Worm (Caenorhabditis elegans) whole organism, young adult: ENCODE measurements around the gene hcf-1.

Experiments used
- B0035.1 ChIP-seq: sonication (generic microtip); optimal IDR thresholded peaks from 2 replicates; lab custom pipeline; 2016; ENCODE audit warnings: missing genetic modification characterization, mild to moderate bottlenecking, missing compliant biosample characterization, missing genotype, missing genetic modification reagents
- B0261.1 ChIP-seq: sonication (generic microtip); optimal IDR thresholded peaks from 2 replicates; lab custom pipeline; 2016; ENCODE audit warnings: mild to moderate bottlenecking, missing genetic modification characterization, moderate library complexity, missing compliant biosample characterization
- B0336.3 ChIP-seq: fragments of 200-800 bp; sonication (Bioruptor generic); IDR thresholded peaks from 2 replicates; pipeline ENCODE4 v1.3.6; 2022; ENCODE audit warnings: missing genetic modification characterization, missing compliant biosample characterization
- F33H1.4 ChIP-seq: fragments of 200-800 bp; sonication (Bioruptor generic); IDR thresholded peaks from 2 replicates; pipeline ENCODE4 v1.3.6; 2022; ENCODE audit warnings: missing genetic modification reagents, missing genetic modification characterization, missing compliant biosample characterization
- K11D2.4 ChIP-seq: fragments of 200-800 bp; sonication (Bioruptor generic); IDR thresholded peaks from 2 replicates; pipeline ENCODE4 v1.3.6; 2022; ENCODE audit warnings: missing genetic modification reagents, missing genetic modification characterization, missing compliant biosample characterization
- Y53G8AR.9 ChIP-seq: fragments of 200-800 bp; sonication (Bioruptor generic); conservative IDR thresholded peaks from 2 replicates; pipeline ENCODE4 v1.3.6; 2022; ENCODE audit warnings: missing genetic modification reagents, missing genetic modification characterization, missing compliant biosample characterization
- Y56A3A.18 ChIP-seq: fragments of 200-800 bp; sonication (Bioruptor generic); IDR thresholded peaks from 2 replicates; pipeline ENCODE4 v1.3.6; 2022; ENCODE audit warnings: missing genetic modification reagents, missing genetic modification characterization, missing compliant biosample characterization
- Y79H2A.3 ChIP-seq: fragments of 200-800 bp; sonication (Bioruptor generic); conservative IDR thresholded peaks from 2 replicates; pipeline ENCODE4 v1.3.6; 2022; ENCODE audit warnings: missing genetic modification reagents, missing genetic modification characterization, missing compliant biosample characterization
- akir-1 ChIP-seq: fragments of 200-800 bp; sonication (Bioruptor generic); optimal IDR thresholded peaks from 2 replicates; lab custom pipeline; 2018; ENCODE audit warnings: mild to moderate bottlenecking, missing genetic modification characterization, moderate library complexity, missing compliant biosample characterization
- ama-1 ChIP-seq, 3 experiments: fragments of 150-350 bp in 1 of 3; sonication (generic microtip) in 2 of 3; optimal IDR thresholded peaks; 2 replicates each; lab custom pipeline; 2014 to 2018; ENCODE audit warnings: missing biosample characterization in 2 of 3, missing genetic modification characterization in 2 of 3, missing genetic modification reagents in 2 of 3
- athp-1 ChIP-seq: sonication (generic microtip); optimal IDR thresholded peaks from 2 replicates; lab custom pipeline; 2017; ENCODE audit warnings: mild to moderate bottlenecking, missing genetic modification characterization, missing compliant biosample characterization
- attf-5 ChIP-seq: fragments of 200-800 bp; sonication (Bioruptor generic); optimal IDR thresholded peaks from 2 replicates; lab custom pipeline; 2018; ENCODE audit warnings: mild to moderate bottlenecking, missing genetic modification characterization, missing compliant biosample characterization
- attf-6 ChIP-seq: fragments of 200-800 bp; sonication (Bioruptor generic); IDR thresholded peaks from 2 replicates; pipeline ENCODE4 v1.3.6; 2022; ENCODE audit warnings: missing genetic modification reagents, missing genetic modification characterization, missing compliant biosample characterization
- ccch-3 ChIP-seq: fragments of 200-800 bp; sonication (Bioruptor generic); optimal IDR thresholded peaks from 2 replicates; lab custom pipeline; 2018; ENCODE audit warnings: mild to moderate bottlenecking, missing genetic modification characterization, missing compliant biosample characterization
- cebp-2 ChIP-seq: fragments of 200-800 bp; sonication (Bioruptor generic); IDR thresholded peaks from 2 replicates; pipeline ENCODE4 v1.3.6; 2022; ENCODE audit warnings: missing genetic modification characterization, missing compliant biosample characterization
- ceh-100 ChIP-seq: fragments of 200-800 bp; sonication (Bioruptor generic); IDR thresholded peaks from 2 replicates; pipeline ENCODE4 v1.3.6; 2022; ENCODE audit warnings: missing genetic modification reagents, missing genetic modification characterization, missing compliant biosample characterization
- ceh-40 ChIP-seq: fragments of 200-800 bp; sonication (Bioruptor generic); IDR thresholded peaks from 2 replicates; pipeline ENCODE4 v1.3.6; 2022; ENCODE audit warnings: missing genetic modification characterization, missing compliant biosample characterization
- ceh-79 ChIP-seq: sonication (generic microtip); optimal IDR thresholded peaks from 2 replicates; lab custom pipeline; 2017; ENCODE audit warnings: mild to moderate bottlenecking, missing genetic modification characterization, missing compliant biosample characterization
- efl-1 ChIP-seq: fragments of 150-350 bp; optimal IDR thresholded peaks from 2 replicates; lab custom pipeline; 2014; ENCODE audit warnings: missing biosample characterization, missing genetic modification reagents, missing genetic modification characterization
- egl-18 ChIP-seq: fragments of 200-800 bp; sonication (Bioruptor generic); IDR thresholded peaks from 2 replicates; pipeline ENCODE4 v1.3.6; 2022; ENCODE audit warnings: missing genetic modification reagents, missing genetic modification characterization, missing compliant biosample characterization
- hlh-26 ChIP-seq: fragments of 200-800 bp; sonication (Bioruptor generic); conservative IDR thresholded peaks from 2 replicates; pipeline ENCODE4 v1.3.6; 2022; ENCODE audit warnings: missing genetic modification reagents, missing genetic modification characterization, missing compliant biosample characterization
- hrde-1 ChIP-seq: sonication (generic microtip); optimal IDR thresholded peaks from 2 replicates; lab custom pipeline; 2016; ENCODE audit warnings: missing genetic modification characterization, mild to moderate bottlenecking, missing compliant biosample characterization, moderate library complexity, missing genotype, missing genetic modification reagents, borderline replicate concordance
- hsf-1 ChIP-seq: fragments of 200-800 bp; sonication (Bioruptor generic); IDR thresholded peaks from 2 replicates; pipeline ENCODE4 v1.3.6; 2022; ENCODE audit warnings: missing genetic modification reagents, missing genetic modification characterization, missing compliant biosample characterization
- lin-35 ChIP-seq, 3 experiments: fragments of 150-350 bp in 2 of 3; sonication (generic microtip) in 1 of 3; optimal IDR thresholded peaks; 2 replicates each; lab custom pipeline; 2014 to 2018; ENCODE audit warnings: missing biosample characterization in 3 of 3, missing genetic modification characterization in 3 of 3, missing genetic modification reagents in 3 of 3
- lir-1 ChIP-seq: fragments of 200-800 bp; sonication (Bioruptor generic); conservative IDR thresholded peaks from 2 replicates; pipeline ENCODE4 v1.3.6; 2022; ENCODE audit warnings: missing genetic modification reagents, missing genetic modification characterization, missing compliant biosample characterization
- lsy-27 ChIP-seq: sonication (generic microtip); optimal IDR thresholded peaks from 2 replicates; lab custom pipeline; 2017; ENCODE audit warnings: missing genetic modification characterization, mild to moderate bottlenecking, missing compliant biosample characterization, antibody characterized with exemption, missing genotype, borderline replicate concordance; ENCODE audit not compliant: insufficient read depth
- madf-3 ChIP-seq: fragments of 200-800 bp; sonication (Bioruptor generic); IDR thresholded peaks from 2 replicates; pipeline ENCODE4 v1.3.6; 2022; ENCODE audit warnings: missing genetic modification reagents, missing genetic modification characterization, missing compliant biosample characterization
- madf-6 ChIP-seq: fragments of 200-800 bp; sonication (Bioruptor generic); IDR thresholded peaks from 2 replicates; pipeline ENCODE4 v1.3.6; 2022; ENCODE audit warnings: missing genetic modification reagents, missing genetic modification characterization, missing compliant biosample characterization
- madf-8 ChIP-seq: fragments of 200-800 bp; sonication (Bioruptor generic); conservative IDR thresholded peaks from 2 replicates; pipeline ENCODE4 v1.3.6; 2022; ENCODE audit warnings: missing genetic modification reagents, missing genetic modification characterization, missing compliant biosample characterization
- mes-4 ChIP-seq: sonication (generic microtip); optimal IDR thresholded peaks from 2 replicates; lab custom pipeline; 2016; ENCODE audit warnings: missing genotype, missing genetic modification characterization, missing compliant biosample characterization
- nhr-120 ChIP-seq: fragments of 200-800 bp; sonication (Bioruptor generic); IDR thresholded peaks from 2 replicates; pipeline ENCODE4 v1.3.6; 2022; ENCODE audit warnings: missing genetic modification characterization, missing compliant biosample characterization
- nhr-90 ChIP-seq: sonication (generic microtip); optimal IDR thresholded peaks from 2 replicates; lab custom pipeline; 2016; ENCODE audit warnings: missing genotype, mild to moderate bottlenecking, missing genetic modification characterization, missing compliant biosample characterization
- pbrm-1 ChIP-seq: fragments of 200-800 bp; sonication (Bioruptor generic); IDR thresholded peaks from 2 replicates; pipeline ENCODE4 v1.3.6; 2022; ENCODE audit warnings: missing genetic modification reagents, missing genetic modification characterization, missing compliant biosample characterization
- sea-2 ChIP-seq: fragments of 200-800 bp; sonication (Bioruptor generic); IDR thresholded peaks from 2 replicates; pipeline ENCODE4 v1.3.6; 2022; ENCODE audit warnings: missing genetic modification characterization, missing compliant biosample characterization
- snpc-1.1 ChIP-seq: sonication (generic microtip); optimal IDR thresholded peaks from 2 replicates; lab custom pipeline; 2017; ENCODE audit warnings: missing genetic modification characterization, mild to moderate bottlenecking, missing compliant biosample characterization, antibody characterized with exemption, moderate library complexity, missing genotype, missing genetic modification reagents; ENCODE audit not compliant: insufficient read depth
- snpc-1.3 ChIP-seq: sonication (generic microtip); optimal IDR thresholded peaks from 2 replicates; lab custom pipeline; 2017; ENCODE audit warnings: missing genetic modification characterization, mild to moderate bottlenecking, missing compliant biosample characterization, antibody characterized with exemption, moderate library complexity, missing genotype, missing genetic modification reagents; ENCODE audit not compliant: insufficient read depth
- snpc-3.4 ChIP-seq: sonication (generic microtip); optimal IDR thresholded peaks from 2 replicates; lab custom pipeline; 2017; ENCODE audit warnings: missing genetic modification characterization, mild to moderate bottlenecking, missing compliant biosample characterization, antibody characterized with exemption, moderate library complexity, missing genotype, missing genetic modification reagents
- snpc-4 ChIP-seq, 5 experiments: fragments of 150-350 bp in 1 of 5; sonication (generic microtip) in 4 of 5; optimal IDR thresholded peaks; 2 replicates each; lab custom pipeline; 2014 to 2018; ENCODE audit warnings: missing genetic modification characterization in 5 of 5, missing biosample characterization in 3 of 5, antibody characterized with exemption in 2 of 5, mild to moderate bottlenecking in 2 of 5, missing compliant biosample characterization in 2 of 5, missing genotype in 2 of 5, moderate library complexity in 2 of 5, missing genetic modification reagents in 1 of 5
- tbp1 ChIP-seq: fragments of 200-800 bp; sonication (Bioruptor generic); optimal IDR thresholded peaks from 2 replicates; lab custom pipeline; 2018; ENCODE audit warnings: mild to moderate bottlenecking, missing genetic modification characterization, missing compliant biosample characterization
- tbx-9 ChIP-seq: sonication (generic microtip); optimal IDR thresholded peaks from 2 replicates; lab custom pipeline; 2016; ENCODE audit warnings: borderline replicate concordance, missing genetic modification characterization, inconsistent platforms, missing compliant biosample characterization
- unc-130 ChIP-seq: sonication (generic microtip); optimal IDR thresholded peaks from 2 replicates; lab custom pipeline; 2016; ENCODE audit warnings: missing genetic modification reagents, missing genetic modification characterization, missing compliant biosample characterization
- unc-62 ChIP-seq: fragments of 150-350 bp; optimal IDR thresholded peaks from 2 replicates; lab custom pipeline; 2014; ENCODE audit warnings: missing biosample characterization, missing genetic modification reagents, missing genetic modification characterization
- xnd-1 ChIP-seq: sonication (generic microtip); optimal IDR thresholded peaks from 2 replicates; lab custom pipeline; 2016; ENCODE audit warnings: missing genotype, missing genetic modification reagents, missing genetic modification characterization, missing compliant biosample characterization
- ztf-22 ChIP-seq: fragments of 200-800 bp; sonication (Bioruptor generic); optimal IDR thresholded peaks from 2 replicates; lab custom pipeline; 2018; ENCODE audit warnings: mild to moderate bottlenecking, missing genetic modification characterization, moderate library complexity, missing compliant biosample characterization
- ztf-6 ChIP-seq: fragments of 200-800 bp; sonication (Bioruptor generic); IDR thresholded peaks from 2 replicates; pipeline ENCODE4 v1.3.6; 2022; ENCODE audit warnings: missing genetic modification reagents, missing genetic modification characterization, missing compliant biosample characterization

Gene hcf-1

DNA sequence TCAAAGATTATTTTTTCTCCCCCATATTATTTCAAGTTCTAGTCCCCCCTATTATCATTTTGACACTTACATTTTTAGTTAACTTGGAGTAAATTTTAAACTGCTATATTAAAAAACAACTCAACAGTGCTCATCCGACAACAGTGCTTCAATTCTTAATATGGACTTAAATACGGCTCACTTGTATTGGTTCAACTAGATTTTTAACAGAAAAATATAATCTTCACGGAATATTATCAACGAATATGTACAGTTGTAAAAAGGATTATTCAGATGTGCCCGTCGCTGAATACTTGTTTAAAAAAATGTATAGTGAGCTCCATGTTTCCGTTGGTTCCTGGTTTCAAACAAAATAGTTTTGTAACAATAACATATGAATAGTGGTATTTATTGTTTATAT, 26.3 kb upstream of the hcf-1 start (continued):
- TF ChIP-seq hrde-1 (peak; percentile 94), snpc-1.1 (tag; lab: Kevin White, UChicago) (peak; percentile 52), lir-1 (GFP tag; lab: Robert Waterston, UW) (no peak), snpc-3.4 (tag; lab: Kevin White, UChicago) (peak; percentile 45), madf-6 (GFP tag; lab: Robert Waterston, UW) (peak; percentile 82), snpc-4 (GFP tag; optimal IDR thresholded peaks at IDR 0.05; lab: Kevin White, UChicago) (peak; percentile 39), snpc-4 (tag; optimal IDR thresholded peaks at IDR 0.05; lab: Kevin White, UChicago) (peak in 2 of 4 experiments; percentile 21 to 42), akir-1 (no peak), B0035.1 (no peak), B0261.1 (tag; lab: Kevin White, UChicago) (no peak), unc-62 (GFP tag; lab: Kevin White, UChicago) (no peak), B0336.3 (GFP tag; lab: Robert Waterston, UW) (peak; percentile 69; the same call in 1 of the 2 replicates), madf-3 (GFP tag; lab: Robert Waterston, UW) (0 out of 2 replicates have a peak, but pooled peaks have one; percentile 60), ztf-6 (GFP tag; lab: Robert Waterston, UW) (no peak), hlh-26 (GFP tag; lab: Robert Waterston, UW) (no peak), Y79H2A.3 (GFP tag; lab: Robert Waterston, UW) (0 out of 2 replicates have a peak, but pooled peaks have one; percentile 28), K11D2.4 (no peak), hsf-1 (GFP tag; lab: Robert Waterston, UW) (no peak; the same call in none of the 2 replicates), tbp1 (GFP tag; lab: Kevin White, UChicago) (no peak), egl-18 (GFP tag; lab: Robert Waterston, UW) (no peak), lin-35 (GFP tag; optimal IDR thresholded peaks at IDR 0.05; lab: Kevin White, UChicago) (no peak), ama-1 (optimal IDR thresholded peaks at IDR 0.05; lab: Kevin White, UChicago) (no peak), ama-1 (GFP tag; optimal IDR thresholded peaks at IDR 0.05; lab: Kevin White, UChicago) (peak in 1 of 2 experiments; percentile 94), lsy-27 (tag; lab: Kevin White, UChicago) (no peak), efl-1 (GFP tag; lab: Kevin White, UChicago) (peak; percentile 41), Y53G8AR.9 (GFP tag; lab: Robert Waterston, UW) (peak; percentile 86), snpc-1.3 (tag; lab: Kevin White, UChicago) (peak; percentile 41), Y56A3A.18 (GFP tag; lab: Robert Waterston, UW) (0 out of 2 replicates have a peak, but pooled peaks have one; percentile 47), xnd-1 (tag; lab: Kevin White, UChicago) (peak; percentile 32), pbrm-1 (no peak)

DNA sequence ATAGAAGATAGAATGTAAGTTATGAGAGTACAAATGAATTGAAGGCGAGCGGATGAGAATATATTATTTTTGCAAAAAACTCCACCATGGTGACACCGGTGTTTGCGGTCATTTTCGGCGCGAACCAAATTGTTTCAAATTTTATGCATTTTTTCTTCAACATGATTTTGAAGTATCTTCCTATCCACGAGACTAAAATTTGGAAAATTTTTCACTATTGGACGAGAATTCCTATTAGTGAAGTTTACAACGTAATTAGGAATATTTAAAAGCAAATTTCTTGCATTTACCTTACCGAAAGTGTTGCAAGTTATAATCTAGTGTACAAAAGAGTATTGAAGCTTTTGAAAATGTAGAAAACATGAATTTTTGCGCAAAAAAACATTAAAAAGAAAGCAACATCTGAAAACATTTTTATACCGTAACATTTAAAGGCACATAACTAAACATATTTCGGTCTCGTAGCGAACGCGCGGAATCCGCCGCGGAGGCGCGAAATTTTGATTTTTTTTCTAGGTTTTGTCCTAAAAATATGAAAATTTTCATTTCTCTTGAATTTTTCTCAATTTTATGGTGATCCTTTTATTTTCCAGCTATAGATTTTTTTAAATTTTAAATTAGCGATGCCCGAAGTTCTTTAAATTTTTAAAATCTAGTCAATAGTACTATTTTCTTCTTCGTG, 22.5 kb upstream of the hcf-1 start, which contains the start of gene sgo-1:
TSS of gene sgo-1 (minus strand) at position 51 of the 682 bp plus-strand sequence.
- TF ChIP-seq B0261.1 (tag; lab: Kevin White, UChicago) (no peak), madf-8 (peak; percentile 98), ccch-3 (no peak), ztf-22 (GFP tag; lab: Kevin White, UChicago) (no peak), attf-5 (GFP tag; lab: Kevin White, UChicago) (no peak), sea-2 (GFP tag; lab: Robert Waterston, UW) (no peak), egl-18 (GFP tag; lab: Robert Waterston, UW) (no peak), attf-6 (peak; percentile 85), ceh-100 (peak; percentile 66; the same call in 1 of the 2 replicates), athp-1 (tag; lab: Kevin White, UChicago) (peak; percentile 70), ceh-40 (GFP tag; lab: Robert Waterston, UW) (no peak), mes-4 (tag; lab: Kevin White, UChicago) (no peak), nhr-120 (no peak), tbx-9 (tag; lab: Kevin White, UChicago) (no peak), madf-3 (GFP tag; lab: Robert Waterston, UW) (peak; percentile 97), F33H1.4 (peak; percentile 100), cebp-2 (GFP tag; lab: Robert Waterston, UW) (no peak), nhr-90 (tag; lab: Kevin White, UChicago) (no peak), unc-130 (peak; percentile 87), ceh-79 (no peak)
